Worm (Caenorhabditis elegans) whole organism, L2 larva: ENCODE measurements around the gene ZK666.14.
"Not testable (repeated sequence)": the region's sequence is repeated elsewhere in the genome, so short reads cannot be mapped to it uniquely, and the experiment has no call there.

Experiments
- C34F6.9 ChIP-seq: fragments of 150-350 bp; optimal IDR thresholded peaks from 2 replicates; lab custom pipeline; 2014; ENCODE audit warnings: missing biosample characterization, missing genetic modification characterization
- F13H6.1 ChIP-seq: sonication (generic microtip); optimal IDR thresholded peaks from 2 replicates; lab custom pipeline; 2016; ENCODE audit warnings: missing genetic modification characterization, missing compliant biosample characterization
- Y55F3AM.14 ChIP-seq: fragments of 200-800 bp; sonication (Bioruptor generic); optimal IDR thresholded peaks from 2 replicates; lab custom pipeline; 2018; ENCODE audit warnings: mild to moderate bottlenecking, missing genetic modification characterization, missing compliant biosample characterization
- alr-1 ChIP-seq: fragments of 150-350 bp; optimal IDR thresholded peaks from 2 replicates; lab custom pipeline; 2014; ENCODE audit warnings: missing biosample characterization, missing genetic modification characterization
- aly-2 ChIP-seq: fragments of 150-350 bp; optimal IDR thresholded peaks from 2 replicates; lab custom pipeline; 2014; ENCODE audit warnings: missing biosample characterization, missing genetic modification characterization
- ama-1 ChIP-seq: fragments of 150-350 bp; optimal IDR thresholded peaks from 2 replicates; lab custom pipeline; 2018; ENCODE audit warnings: inconsistent platforms
- blmp-1 ChIP-seq: sonication (generic microtip); optimal IDR thresholded peaks from 2 replicates; lab custom pipeline; 2017; ENCODE audit warnings: missing genetic modification characterization, mild to moderate bottlenecking, missing compliant biosample characterization, antibody characterized with exemption, moderate library complexity; ENCODE audit not compliant: insufficient read depth
- ceh-16 ChIP-seq: fragments of 150-350 bp; optimal IDR thresholded peaks from 2 replicates; lab custom pipeline; 2014; ENCODE audit warnings: missing biosample characterization, missing genetic modification characterization
- ceh-82 ChIP-seq: fragments of 150-350 bp; optimal IDR thresholded peaks from 2 replicates; lab custom pipeline; 2014; ENCODE audit warnings: missing biosample characterization, missing genetic modification characterization
- crh-2 ChIP-seq: sonication (generic microtip); optimal IDR thresholded peaks from 2 replicates; lab custom pipeline; 2017; ENCODE audit warnings: missing biosample characterization, missing genetic modification characterization
- dmd-4 ChIP-seq: sonication (generic microtip); optimal IDR thresholded peaks from 2 replicates; lab custom pipeline; 2017; ENCODE audit warnings: missing biosample characterization, missing genetic modification characterization
- egl-27 ChIP-seq: sonication (generic microtip); optimal IDR thresholded peaks from 3 replicates; lab custom pipeline; 2017; ENCODE audit warnings: missing biosample characterization, missing genetic modification reagents, missing genetic modification characterization
- elt-1 ChIP-seq: fragments of 150-350 bp; optimal IDR thresholded peaks from 2 replicates; lab custom pipeline; 2014; ENCODE audit warnings: missing biosample characterization, missing genetic modification characterization
- elt-3 ChIP-seq: sonication (generic microtip); optimal IDR thresholded peaks from 2 replicates; lab custom pipeline; 2017; ENCODE audit warnings: missing biosample characterization, missing genetic modification characterization
- fos-1 ChIP-seq: fragments of 150-350 bp; optimal IDR thresholded peaks from 2 replicates; lab custom pipeline; 2014; ENCODE audit warnings: missing biosample characterization, missing genetic modification characterization
- gmeb-1 ChIP-seq: fragments of 150-350 bp; optimal IDR thresholded peaks from 2 replicates; lab custom pipeline; 2014; ENCODE audit warnings: missing biosample characterization, missing genetic modification characterization
- lin-11 ChIP-seq: fragments of 150-350 bp; sonication (generic microtip); optimal IDR thresholded peaks from 2 replicates; lab custom pipeline; 2014; ENCODE audit warnings: missing biosample characterization, missing genetic modification characterization, inconsistent platforms, mixed read lengths
- lin-13 ChIP-seq: fragments of 150-350 bp; optimal IDR thresholded peaks from 2 replicates; lab custom pipeline; 2014; ENCODE audit warnings: missing biosample characterization, missing genetic modification reagents, missing genetic modification characterization
- lin-39 ChIP-seq: fragments of 150-350 bp; optimal IDR thresholded peaks from 2 replicates; lab custom pipeline; 2014; ENCODE audit warnings: missing biosample characterization, missing genetic modification reagents, missing genetic modification characterization
- lsy-2 ChIP-seq, 2 experiments: fragments of 150-350 bp in 1 of 2; sonication (generic microtip) in 1 of 2; optimal IDR thresholded peaks; 2 replicates each; lab custom pipeline; 2014 to 2017; ENCODE audit warnings: missing biosample characterization in 2 of 2, missing genetic modification characterization in 2 of 2
- mab-5 ChIP-seq: fragments of 150-350 bp; optimal IDR thresholded peaks from 2 replicates; lab custom pipeline; 2014; ENCODE audit warnings: missing biosample characterization, missing genetic modification characterization
- mbf-1 ChIP-seq: sonication (generic microtip); optimal IDR thresholded peaks from 2 replicates; lab custom pipeline; 2017; ENCODE audit warnings: missing biosample characterization, missing genetic modification characterization
- nhr-10 ChIP-seq: sonication (generic microtip); optimal IDR thresholded peaks from 2 replicates; lab custom pipeline; 2017; ENCODE audit warnings: missing biosample characterization, missing genetic modification characterization
- nhr-11 ChIP-seq: fragments of 150-350 bp; optimal IDR thresholded peaks from 2 replicates; lab custom pipeline; 2014; ENCODE audit warnings: missing biosample characterization, missing genetic modification characterization
- nhr-12 ChIP-seq: fragments of 150-350 bp; optimal IDR thresholded peaks from 2 replicates; lab custom pipeline; 2014; ENCODE audit warnings: missing biosample characterization, missing genetic modification characterization
- nhr-23 ChIP-seq: fragments of 150-350 bp; optimal IDR thresholded peaks from 2 replicates; lab custom pipeline; 2014; ENCODE audit warnings: missing biosample characterization, missing genetic modification reagents, missing genetic modification characterization
- nhr-237 ChIP-seq: fragments of 150-350 bp; optimal IDR thresholded peaks from 2 replicates; lab custom pipeline; 2014; ENCODE audit warnings: missing biosample characterization, missing genetic modification characterization
- nhr-25 ChIP-seq: fragments of 150-350 bp; sonication (generic microtip); optimal IDR thresholded peaks from 3 replicates; lab custom pipeline; 2014; ENCODE audit warnings: missing biosample characterization, missing genetic modification characterization
- nhr-6 ChIP-seq: fragments of 150-350 bp; optimal IDR thresholded peaks from 2 replicates; lab custom pipeline; 2014; ENCODE audit warnings: missing biosample characterization, missing genetic modification characterization
- nhr-77 ChIP-seq: fragments of 150-350 bp; optimal IDR thresholded peaks from 2 replicates; lab custom pipeline; 2014; ENCODE audit warnings: missing biosample characterization, missing genetic modification characterization
- peb-1 ChIP-seq: fragments of 150-350 bp; optimal IDR thresholded peaks from 2 replicates; lab custom pipeline; 2014; ENCODE audit warnings: missing biosample characterization, missing genetic modification characterization
- sem-4 ChIP-seq: fragments of 150-350 bp; optimal IDR thresholded peaks from 2 replicates; lab custom pipeline; 2014; ENCODE audit warnings: missing biosample characterization, missing genetic modification reagents, missing genetic modification characterization
- skn-1 ChIP-seq: sonication (generic microtip); optimal IDR thresholded peaks from 2 replicates; lab custom pipeline; 2017; ENCODE audit warnings: missing biosample characterization, missing genetic modification characterization
- sma-3 ChIP-seq: sonication (generic microtip); optimal IDR thresholded peaks from 2 replicates; lab custom pipeline; 2016; ENCODE audit warnings: missing genetic modification reagents, missing genetic modification characterization, missing compliant biosample characterization
- sma-9 ChIP-seq, 2 experiments: fragments of 150-350 bp in 1 of 2; sonication (generic microtip) in 1 of 2; optimal IDR thresholded peaks; 2 replicates each; lab custom pipeline; 2014 to 2016; ENCODE audit warnings: missing genetic modification characterization in 2 of 2, mild to moderate bottlenecking in 1 of 2, missing biosample characterization in 1 of 2, missing compliant biosample characterization in 1 of 2, missing genetic modification reagents in 1 of 2, moderate library complexity in 1 of 2
- unc-39 ChIP-seq: fragments of 150-350 bp; optimal IDR thresholded peaks from 2 replicates; lab custom pipeline; 2014; ENCODE audit warnings: missing biosample characterization, missing genetic modification characterization
- unc-55 ChIP-seq: fragments of 150-350 bp; sonication (generic microtip); optimal IDR thresholded peaks from 3 replicates; lab custom pipeline; 2014; ENCODE audit warnings: missing biosample characterization, missing genetic modification reagents, missing genetic modification characterization
- zag-1 ChIP-seq: fragments of 150-350 bp; optimal IDR thresholded peaks from 2 replicates; lab custom pipeline; 2014; ENCODE audit warnings: missing biosample characterization, missing genetic modification characterization
- ztf-1 ChIP-seq: fragments of 200-800 bp; sonication (Bioruptor generic); conservative IDR thresholded peaks from 2 replicates; pipeline ENCODE4 v1.3.6; 2022; ENCODE audit warnings: missing genetic modification characterization, missing compliant biosample characterization
- ztf-4 ChIP-seq: fragments of 150-350 bp; optimal IDR thresholded peaks from 2 replicates; lab custom pipeline; 2014; ENCODE audit warnings: missing biosample characterization, missing genetic modification characterization

Gene ZK666.14

DNA sequence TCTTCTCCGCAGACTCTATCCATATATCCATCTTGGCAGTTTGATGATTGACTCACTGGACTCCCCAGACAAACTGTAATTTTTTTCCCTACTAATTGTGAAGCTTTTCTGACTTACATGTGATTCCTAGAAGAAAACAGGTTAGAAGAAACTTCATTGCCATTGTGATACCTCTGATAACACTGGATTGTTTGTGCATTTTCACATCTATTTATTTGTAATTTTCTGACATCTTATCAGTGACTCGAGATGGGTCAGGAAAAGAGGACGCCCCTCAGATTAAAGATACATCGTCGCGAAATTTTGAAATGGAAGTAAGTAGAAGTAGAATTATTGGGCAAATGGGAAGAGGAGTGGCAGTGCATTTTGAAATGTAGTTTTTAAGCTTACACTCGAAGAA lies 4.2 kb upstream of the ZK666.14 start, which contains the start of gene clec-61:
Gene clec-61 (minus strand): TSS at position 209 of the 400 bp plus-strand sequence.
- TF ChIP-seq unc-39 (no peak), mab-5 (tag; lab: Kevin White, UChicago) (no peak), nhr-12 (tag; lab: Kevin White, UChicago) (no peak), unc-55 (GFP tag; lab: Kevin White, UChicago) (no peak), crh-2 (tag; lab: Kevin White, UChicago) (no peak), nhr-77 (tag; lab: Kevin White, UChicago) (no peak), lin-11 (tag; lab: Kevin White, UChicago) (no peak), F13H6.1 (tag; lab: Kevin White, UChicago) (no peak), sma-3 (GFP tag; lab: Kevin White, UChicago) (no peak), nhr-237 (tag; lab: Kevin White, UChicago) (no peak)

DNA sequence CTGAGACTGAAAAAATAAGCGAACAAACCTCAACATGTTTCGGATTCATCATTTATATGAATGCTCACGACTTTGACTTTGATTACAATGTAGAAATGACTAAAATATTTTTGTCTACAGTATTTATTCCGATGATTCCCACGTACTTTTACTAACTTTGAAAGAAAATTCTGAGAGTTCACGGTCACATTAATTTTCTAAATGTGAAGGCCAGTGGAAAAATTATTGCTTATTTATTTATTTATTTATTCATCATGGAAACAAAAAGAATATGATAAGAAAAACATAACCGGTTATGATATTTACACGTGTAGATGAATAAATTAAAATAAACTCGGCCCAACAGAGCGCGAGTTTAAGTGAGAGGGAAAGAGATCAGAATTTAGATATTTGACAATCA lies 1.5 kb upstream of the ZK666.14 start, which contains the start of gene ZK666.8:
Gene ZK666.8 (minus strand): TSS at position 101 of the 400 bp plus-strand sequence.
- not testable (repeated sequence) for TF ChIP-seq gmeb-1 (tag; lab: Kevin White, UChicago); egl-27 (tag; lab: Kevin White, UChicago); unc-55 (GFP tag; lab: Kevin White, UChicago)

- TF ChIP-seq ztf-4 (tag; lab: Kevin White, UChicago), result no peak
- no peak for TF ChIP-seq aly-2 (tag; lab: Kevin White, UChicago)
- no peak for TF ChIP-seq mbf-1 (tag; lab: Kevin White, UChicago)
- TF ChIP-seq elt-3 (tag; lab: Kevin White, UChicago), result no peak
- no peak for TF ChIP-seq nhr-10 (tag; lab: Kevin White, UChicago)
- no peak for TF ChIP-seq fos-1 (tag; lab: Kevin White, UChicago)
- no peak for TF ChIP-seq ceh-82 (tag; lab: Kevin White, UChicago)
- TF ChIP-seq nhr-6 (tag; lab: Kevin White, UChicago), result no peak
- TF ChIP-seq lin-11 (tag; lab: Kevin White, UChicago), result no peak
- no peak for TF ChIP-seq nhr-11 (tag; lab: Kevin White, UChicago)
- TF ChIP-seq crh-2 (tag; lab: Kevin White, UChicago), result no peak
- no peak for TF ChIP-seq skn-1 (tag; lab: Kevin White, UChicago)
- TF ChIP-seq, all 48 proteins: peak for 0
Measured at ce11 chrII:10495912-10496311, 1.3 kb downstream of the ZK666.14 start, which contains the start of gene ZK666.12. Gene ZK666.12 (plus strand): TSS chrII:10496212.

DNA sequence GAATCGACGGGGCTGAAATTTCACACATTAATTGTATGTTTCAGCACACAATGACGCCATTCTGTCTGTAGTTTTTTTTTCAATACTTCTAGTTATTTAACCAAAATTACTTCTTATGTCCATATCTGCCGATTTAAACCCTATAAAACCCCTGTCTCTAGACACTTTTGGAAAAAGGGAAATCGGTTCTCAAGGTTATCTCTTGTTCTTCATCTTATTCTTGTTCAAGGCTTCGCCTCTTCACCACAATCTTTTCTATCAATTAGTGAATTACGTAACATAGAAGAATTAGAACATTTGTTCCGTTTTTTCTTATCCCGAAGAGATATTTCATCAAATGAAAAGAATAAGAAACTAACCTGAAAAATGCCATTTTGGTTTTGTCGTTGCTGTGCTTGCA lies 6.1 kb downstream of the ZK666.14 start:
- TF ChIP-seq C34F6.9 (tag; lab: Kevin White, UChicago) (no peak), unc-55 (GFP tag; lab: Kevin White, UChicago) (no peak), lin-39 (tag; lab: Kevin White, UChicago) (no peak), F13H6.1 (tag; lab: Kevin White, UChicago) (no peak), dmd-4 (no peak), elt-1 (no peak), Y55F3AM.14 (GFP tag; lab: Kevin White, UChicago) (no peak), nhr-237 (tag; lab: Kevin White, UChicago) (no peak), ztf-4 (tag; lab: Kevin White, UChicago) (no peak), elt-3 (tag; lab: Kevin White, UChicago) (no peak), ztf-1 (GFP tag; lab: Robert Waterston, UW) (no peak), lin-13 (no peak), alr-1 (tag; lab: Kevin White, UChicago) (no peak), aly-2 (tag; lab: Kevin White, UChicago) (no peak), mab-5 (tag; lab: Kevin White, UChicago) (no peak), zag-1 (tag; lab: Kevin White, UChicago) (no peak), lin-11 (tag; lab: Kevin White, UChicago) (no peak), peb-1 (tag; lab: Kevin White, UChicago) (no peak), nhr-23 (tag; lab: Kevin White, UChicago) (no peak), nhr-25 (peak; percentile 50), gmeb-1 (tag; lab: Kevin White, UChicago) (no peak), blmp-1 (tag; lab: Kevin White, UChicago) (peak; percentile 55), ama-1 (lab: Kevin White, UChicago) (no peak), nhr-10 (tag; lab: Kevin White, UChicago) (no peak), ceh-16 (tag; lab: Kevin White, UChicago) (peak; percentile 32), lsy-2 (tag; optimal IDR thresholded peaks at IDR 0.05; lab: Kevin White, UChicago) (no peak), sma-3 (GFP tag; lab: Kevin White, UChicago) (no peak), egl-27 (tag; lab: Kevin White, UChicago) (no peak), sem-4 (no peak), mbf-1 (tag; lab: Kevin White, UChicago) (no peak), fos-1 (tag; lab: Kevin White, UChicago) (no peak), sma-9 (GFP tag; optimal IDR thresholded peaks at IDR 0.05; lab: Kevin White, UChicago) (peak; percentile 20), sma-9 (tag; optimal IDR thresholded peaks at IDR 0.05; lab: Kevin White, UChicago) (no peak), unc-39 (no peak)
